In the genomic region with DNA sequence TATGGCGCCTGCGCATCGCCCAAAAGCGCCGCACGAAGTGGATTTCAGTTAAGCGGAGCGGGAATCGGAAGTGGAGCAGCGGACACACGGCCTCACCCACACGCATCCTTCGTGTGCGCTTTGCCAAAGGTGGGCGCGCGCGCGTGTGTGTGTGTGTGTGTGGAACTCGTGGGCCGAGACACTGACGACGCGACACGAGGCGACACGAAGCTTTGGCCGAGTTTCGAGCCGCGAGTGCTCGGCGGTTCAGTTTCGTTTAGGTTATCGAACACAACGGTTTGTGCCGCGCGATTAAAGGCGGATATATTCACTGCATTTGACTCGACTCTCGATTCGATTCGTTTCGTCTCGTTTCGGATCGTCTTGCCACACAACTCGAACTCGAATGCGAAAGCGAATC, we compare ENCODE assay signal across 2 fruit fly cellular contexts.
TF ChIP-seq lines count a peak whose summit lies in the region.

A gene (plus strand): TSS at position 264 of the 400 bp plus-strand sequence.

- no peak for TF ChIP-seq CTCF in whole organism, embryonic (GFP tag; optimal IDR thresholded peaks at IDR 0.05; lab: Kevin White, UChicago)

TF ChIP-seq in whole organism, embryonic, 481 proteins besides CTCF, POLR2A, EP300 and RAD21:
- TF ChIP-seq emc (GFP tag; optimal IDR thresholded peaks at IDR 0.05; lab: Kevin White, UChicago): no peak
- TF ChIP-seq CG1647 (GFP tag; optimal IDR thresholded peaks at IDR 0.05; lab: Kevin White, UChicago): no peak
- TF ChIP-seq CG7372 (GFP tag; IDR thresholded peaks at IDR 0.05; lab: Robert Waterston, UW): no peak
- TF ChIP-seq crp (GFP tag; optimal IDR thresholded peaks at IDR 0.05; lab: Kevin White, UChicago): no peak
- TF ChIP-seq lab (GFP tag; optimal IDR thresholded peaks at IDR 0.05; lab: Kevin White, UChicago): no peak
- TF ChIP-seq Deaf1 (tag; optimal IDR thresholded peaks at IDR 0.05; lab: Kevin White, UChicago): peak; percentile 99
- no peak for TF ChIP-seq CG4282 (GFP tag; optimal IDR thresholded peaks at IDR 0.05; lab: Kevin White, UChicago)
- no peak for TF ChIP-seq lola (GFP tag; optimal IDR thresholded peaks at IDR 0.05; lab: Kevin White, UChicago)
- TF ChIP-seq Mad (GFP tag; optimal IDR thresholded peaks at IDR 0.05; lab: Kevin White, UChicago): no peak
- TF ChIP-seq cg (GFP tag; optimal IDR thresholded peaks at IDR 0.05; lab: Kevin White, UChicago): peak; percentile 6
- TF ChIP-seq klu (GFP tag; IDR thresholded peaks at IDR 0.05; lab: Robert Waterston, UW): no peak
- peak; percentile 85 for TF ChIP-seq ewg (GFP tag; optimal IDR thresholded peaks at IDR 0.05; lab: Kevin White, UChicago)
- no peak for TF ChIP-seq CG6854 (GFP tag; optimal IDR thresholded peaks at IDR 0.05; lab: Kevin White, UChicago)
- no peak for TF ChIP-seq CG5245 (GFP tag; optimal IDR thresholded peaks at IDR 0.05; lab: Kevin White, UChicago)
- no peak for TF ChIP-seq Tbp (GFP tag; optimal IDR thresholded peaks at IDR 0.05; lab: Kevin White, UChicago)
- TF ChIP-seq CG10209 (GFP tag; optimal IDR thresholded peaks at IDR 0.05; lab: Kevin White, UChicago): no peak
- peak; percentile 58 for TF ChIP-seq Jarid2 (GFP tag; optimal IDR thresholded peaks at IDR 0.05; lab: Kevin White, UChicago)
- TF ChIP-seq Dp (GFP tag; optimal IDR thresholded peaks at IDR 0.05; lab: Kevin White, UChicago): no peak
- TF ChIP-seq CG8478 (optimal IDR thresholded peaks at IDR 0.05; lab: Kevin White, UChicago): no peak
- no peak for TF ChIP-seq Lpt (GFP tag; optimal IDR thresholded peaks at IDR 0.05; lab: Kevin White, UChicago)
- TF ChIP-seq CG15514 (GFP tag; optimal IDR thresholded peaks at IDR 0.05; lab: Kevin White, UChicago): no peak
- TF ChIP-seq Nf-YC (tag; optimal IDR thresholded peaks at IDR 0.05; lab: Kevin White, UChicago): peak; percentile 6
- no peak for TF ChIP-seq CG8290 (GFP tag; optimal IDR thresholded peaks at IDR 0.05; lab: Kevin White, UChicago)
- peak in 1 of 2 experiments; percentile 5 for TF ChIP-seq CG8290 (tag; optimal IDR thresholded peaks at IDR 0.05; lab: Kevin White, UChicago)
- no peak for TF ChIP-seq ac (GFP tag; optimal IDR thresholded peaks at IDR 0.05; lab: Kevin White, UChicago)
- no peak for TF ChIP-seq hth (optimal IDR thresholded peaks at IDR 0.05; lab: Kevin White, UChicago)
- TF ChIP-seq Fer3 (tag; optimal IDR thresholded peaks at IDR 0.05; lab: Kevin White, UChicago): no peak
- TF ChIP-seq sima (GFP tag; optimal IDR thresholded peaks at IDR 0.05; lab: Kevin White, UChicago): no peak
- TF ChIP-seq CG5180 (GFP tag; optimal IDR thresholded peaks at IDR 0.05; lab: Kevin White, UChicago): no peak
- TF ChIP-seq CG7271 (tag; optimal IDR thresholded peaks at IDR 0.05; lab: Kevin White, UChicago): no peak
- peak; percentile 15; the same call in 1 of the 2 replicates for TF ChIP-seq crol (GFP tag; IDR thresholded peaks at IDR 0.05; lab: Robert Waterston, UW)
- no peak for TF ChIP-seq hkb (optimal IDR thresholded peaks at IDR 0.05; lab: Kevin White, UChicago)
- TF ChIP-seq hkb (GFP tag; IDR thresholded peaks at IDR 0.05; lab: Robert Waterston, UW): no peak
- no peak for TF ChIP-seq CG8388 (GFP tag; optimal IDR thresholded peaks at IDR 0.05; lab: Kevin White, UChicago)
- TF ChIP-seq Hr39 (optimal IDR thresholded peaks at IDR 0.05; lab: Kevin White, UChicago): peak; percentile 94
- TF ChIP-seq ERR (GFP tag; optimal IDR thresholded peaks at IDR 0.05; lab: Kevin White, UChicago): no peak
- no peak for TF ChIP-seq bab2 (GFP tag; optimal IDR thresholded peaks at IDR 0.05; lab: Kevin White, UChicago)

TF ChIP-seq in whole organism, prepupa, 60 proteins besides CTCF, POLR2A, EP300 and RAD21:
- TF ChIP-seq spab (GFP tag; optimal IDR thresholded peaks at IDR 0.05; lab: Kevin White, UChicago): no peak
- TF ChIP-seq Sox15 (GFP tag; optimal IDR thresholded peaks at IDR 0.05; lab: Kevin White, UChicago): no peak
- TF ChIP-seq CG6163 (GFP tag; IDR thresholded peaks at IDR 0.05; lab: Robert Waterston, UW): no peak
- TF ChIP-seq svp (GFP tag; lab: Kevin White, UChicago): peak; percentile 48
- no peak for TF ChIP-seq Sox14 (GFP tag; optimal IDR thresholded peaks at IDR 0.05; lab: Kevin White, UChicago)
